Worm (Caenorhabditis elegans): ENCODE results near the gene sri-9.

sri-9 gene

DNA sequence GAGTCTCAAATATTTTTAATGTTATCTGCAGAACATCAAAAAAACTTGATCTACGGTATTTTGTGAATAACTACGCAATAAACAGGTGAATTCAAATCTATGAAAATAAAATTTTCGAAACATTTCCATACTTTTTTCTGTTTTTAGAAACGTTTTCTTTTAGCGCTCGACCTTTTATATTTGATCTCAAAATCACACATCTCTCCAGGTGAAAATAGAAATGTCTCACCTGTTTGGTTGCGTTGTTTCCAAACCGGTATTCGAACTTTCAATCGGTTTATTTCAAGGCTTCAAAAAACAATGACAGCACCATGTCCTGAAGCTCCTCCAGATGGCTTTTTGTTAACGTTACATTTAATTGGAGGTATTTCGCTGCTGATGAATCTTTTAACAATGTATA lies at the start of gene sri-9:
Gene sri-9 (plus strand): TSS at position 301 of the 400 bp plus-strand sequence.
- no peak for TF ChIP-seq mab-5 (tag; optimal IDR thresholded peaks at IDR 0.05)
- no peak for TF ChIP-seq peb-1 (tag; optimal IDR thresholded peaks at IDR 0.05)
- TF ChIP-seq dmd-4 (tag; optimal IDR thresholded peaks at IDR 0.05), result no peak
- no peak for TF ChIP-seq unc-39 (tag; optimal IDR thresholded peaks at IDR 0.05)
- no peak for TF ChIP-seq nhr-6 (tag; optimal IDR thresholded peaks at IDR 0.05)
- no peak for TF ChIP-seq blmp-1 (tag; optimal IDR thresholded peaks at IDR 0.05; ENCODE audit: insufficient read depth)
- TF ChIP-seq nhr-21 (tag; optimal IDR thresholded peaks at IDR 0.05), result no peak
- TF ChIP-seq mbf-1 (tag; optimal IDR thresholded peaks at IDR 0.05), result no peak
- no peak for TF ChIP-seq R02D3.7 (tag; optimal IDR thresholded peaks at IDR 0.05)
- no peak for TF ChIP-seq gmeb-1 (tag; optimal IDR thresholded peaks at IDR 0.05)
- no peak for TF ChIP-seq ama-1 (optimal IDR thresholded peaks at IDR 0.05)
- TF ChIP-seq elt-3 (tag; optimal IDR thresholded peaks at IDR 0.05), result no peak
- no peak for TF ChIP-seq sem-4 (tag; optimal IDR thresholded peaks at IDR 0.05)
- TF ChIP-seq F13H6.1 (tag; optimal IDR thresholded peaks at IDR 0.05), result no peak
- no peak for TF ChIP-seq nhr-77 (tag; optimal IDR thresholded peaks at IDR 0.05)
- TF ChIP-seq ztf-1 (GFP tag; conservative IDR thresholded peaks at IDR 0.05), result no peak
- no peak for TF ChIP-seq unc-62 (GFP tag; optimal IDR thresholded peaks at IDR 0.05)

DNA sequence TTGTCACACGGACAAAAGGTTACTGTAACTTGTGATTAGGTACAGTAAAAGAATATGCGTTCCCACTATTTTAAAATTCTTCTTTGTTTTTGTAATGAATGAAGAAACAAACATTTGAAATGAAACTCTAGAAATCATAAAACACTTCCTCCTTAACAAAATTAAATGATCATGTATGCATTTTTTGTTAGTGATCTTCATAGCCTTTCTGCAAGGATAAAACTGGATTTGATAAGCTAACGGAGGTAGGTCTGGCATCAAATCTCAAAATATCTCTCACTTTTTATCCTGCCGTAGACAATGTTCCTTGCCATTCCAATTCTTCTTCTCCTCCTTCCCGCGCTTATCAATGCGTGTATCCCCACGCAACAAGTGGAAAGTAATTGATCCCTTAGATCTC lies 49.8 kb upstream of the sri-9 start, which contains the start of gene clec-238:
Gene clec-238 (plus strand): TSS at position 301 of the 400 bp plus-strand sequence.
- TF ChIP-seq fos-1 (tag; optimal IDR thresholded peaks at IDR 0.05) (no peak), mdl-1 (tag; optimal IDR thresholded peaks at IDR 0.05) (no peak), sma-9 (GFP tag; optimal IDR thresholded peaks at IDR 0.05) (no peak), sma-9 (tag; optimal IDR thresholded peaks at IDR 0.05) (no peak), ceh-82 (tag; optimal IDR thresholded peaks at IDR 0.05) (no peak), nhr-12 (tag; optimal IDR thresholded peaks at IDR 0.05) (no peak), ztf-4 (tag; optimal IDR thresholded peaks at IDR 0.05) (no peak), nhr-6 (tag; optimal IDR thresholded peaks at IDR 0.05) (no peak), lin-11 (tag; optimal IDR thresholded peaks at IDR 0.05) (no peak), snpc-4 (tag; optimal IDR thresholded peaks at IDR 0.05) (no peak), lin-13 (GFP tag; optimal IDR thresholded peaks at IDR 0.05) (no peak)

DNA sequence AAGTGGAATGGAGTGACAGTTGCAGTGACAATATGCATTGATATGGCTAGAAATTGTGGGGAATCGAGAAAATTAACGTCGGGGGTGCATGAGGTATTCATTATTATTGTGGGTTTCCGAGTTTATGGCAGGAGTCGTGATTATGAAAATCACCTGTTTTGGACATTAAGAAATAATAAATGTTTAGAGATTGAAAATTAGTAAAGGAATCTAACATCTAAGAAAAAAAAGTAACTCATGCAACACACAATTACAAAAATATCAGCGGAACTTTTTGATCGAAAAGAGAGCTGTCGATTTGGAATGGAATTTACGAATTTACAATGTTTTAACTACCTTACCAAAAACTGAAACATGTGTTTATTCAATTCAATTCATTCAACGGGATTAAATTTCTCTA lies 46.5 kb upstream of the sri-9 start, which contains the start of gene srh-206:
Gene srh-206 (minus strand): TSS at position 101 of the 400 bp plus-strand sequence.
- TF ChIP-seq elt-3 (tag; optimal IDR thresholded peaks at IDR 0.05) (no peak), sem-4 (tag; optimal IDR thresholded peaks at IDR 0.05) (no peak), gmeb-1 (tag; optimal IDR thresholded peaks at IDR 0.05) (no peak), mbf-1 (tag; optimal IDR thresholded peaks at IDR 0.05) (no peak), ceh-16 (tag; optimal IDR thresholded peaks at IDR 0.05) (no peak), mdl-1 (tag; optimal IDR thresholded peaks at IDR 0.05) (no peak), mab-5 (tag; optimal IDR thresholded peaks at IDR 0.05) (no peak), ama-1 (optimal IDR thresholded peaks at IDR 0.05) (no peak), sma-9 (GFP tag; optimal IDR thresholded peaks at IDR 0.05) (no peak), sma-9 (tag; optimal IDR thresholded peaks at IDR 0.05) (no peak), lin-13 (GFP tag; optimal IDR thresholded peaks at IDR 0.05) (no peak), zag-1 (tag; optimal IDR thresholded peaks at IDR 0.05) (no peak), ztf-11 (tag; optimal IDR thresholded peaks at IDR 0.05) (no peak), nhr-25 (tag; optimal IDR thresholded peaks at IDR 0.05) (no peak), F13H6.1 (tag; optimal IDR thresholded peaks at IDR 0.05) (no peak), nhr-6 (tag; optimal IDR thresholded peaks at IDR 0.05) (no peak), nhr-129 (tag; optimal IDR thresholded peaks at IDR 0.05) (no peak), elt-1 (tag; optimal IDR thresholded peaks at IDR 0.05) (no peak), unc-62 (GFP tag; optimal IDR thresholded peaks at IDR 0.05) (no peak)

DNA sequence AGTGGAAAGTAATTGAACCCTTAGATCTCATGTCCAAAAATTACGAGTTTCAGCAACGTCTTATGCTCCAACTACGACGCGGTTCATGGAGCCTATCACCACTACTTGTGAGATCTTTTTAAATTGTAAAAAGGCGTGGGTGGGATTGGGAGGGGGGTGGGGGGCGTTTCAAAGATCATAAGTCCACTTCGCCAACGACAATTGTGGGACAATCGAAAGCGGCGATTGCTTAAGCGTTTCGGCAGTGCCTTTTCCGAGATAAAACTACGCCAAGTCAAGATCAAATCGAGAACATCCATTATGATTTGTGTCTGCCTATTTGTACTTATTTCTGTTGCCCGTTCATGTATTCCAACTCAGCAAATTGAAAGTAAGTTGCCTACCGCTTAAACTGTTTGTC lies 45.0 kb upstream of the sri-9 start, which contains the start of gene clec-239:
Gene clec-239 (plus strand): TSS at position 301 of the 400 bp plus-strand sequence.
- no peak for TF ChIP-seq nhr-77 (tag; optimal IDR thresholded peaks at IDR 0.05)
- TF ChIP-seq lin-13 (GFP tag; optimal IDR thresholded peaks at IDR 0.05), result no peak
- no peak for TF ChIP-seq ceh-82 (tag; optimal IDR thresholded peaks at IDR 0.05)
- no peak for TF ChIP-seq F13H6.1 (tag; optimal IDR thresholded peaks at IDR 0.05)
- no peak for TF ChIP-seq aly-2 (tag; optimal IDR thresholded peaks at IDR 0.05)
- no peak for TF ChIP-seq peb-1 (tag; optimal IDR thresholded peaks at IDR 0.05)
- no peak for TF ChIP-seq sem-4 (tag; optimal IDR thresholded peaks at IDR 0.05)
- no peak for TF ChIP-seq sma-3 (GFP tag; optimal IDR thresholded peaks at IDR 0.05)
- no peak for TF ChIP-seq Y55F3AM.14 (GFP tag; optimal IDR thresholded peaks at IDR 0.05)
- no peak for TF ChIP-seq mbf-1 (tag; optimal IDR thresholded peaks at IDR 0.05)
- TF ChIP-seq elt-1 (tag; optimal IDR thresholded peaks at IDR 0.05), result no peak
- TF ChIP-seq mdl-1 (tag; optimal IDR thresholded peaks at IDR 0.05), result no peak
- TF ChIP-seq mab-5 (tag; optimal IDR thresholded peaks at IDR 0.05), result no peak
- no peak for TF ChIP-seq alr-1 (tag; optimal IDR thresholded peaks at IDR 0.05)
- TF ChIP-seq fos-1 (tag; optimal IDR thresholded peaks at IDR 0.05), result no peak
- no peak for TF ChIP-seq nhr-21 (tag; optimal IDR thresholded peaks at IDR 0.05)
- TF ChIP-seq lin-39 (tag; optimal IDR thresholded peaks at IDR 0.05), result no peak
- no peak for TF ChIP-seq nhr-237 (tag; optimal IDR thresholded peaks at IDR 0.05)
